Fruit fly (Drosophila melanogaster): ENCODE measurements around the gene CG7381.

DNA sequence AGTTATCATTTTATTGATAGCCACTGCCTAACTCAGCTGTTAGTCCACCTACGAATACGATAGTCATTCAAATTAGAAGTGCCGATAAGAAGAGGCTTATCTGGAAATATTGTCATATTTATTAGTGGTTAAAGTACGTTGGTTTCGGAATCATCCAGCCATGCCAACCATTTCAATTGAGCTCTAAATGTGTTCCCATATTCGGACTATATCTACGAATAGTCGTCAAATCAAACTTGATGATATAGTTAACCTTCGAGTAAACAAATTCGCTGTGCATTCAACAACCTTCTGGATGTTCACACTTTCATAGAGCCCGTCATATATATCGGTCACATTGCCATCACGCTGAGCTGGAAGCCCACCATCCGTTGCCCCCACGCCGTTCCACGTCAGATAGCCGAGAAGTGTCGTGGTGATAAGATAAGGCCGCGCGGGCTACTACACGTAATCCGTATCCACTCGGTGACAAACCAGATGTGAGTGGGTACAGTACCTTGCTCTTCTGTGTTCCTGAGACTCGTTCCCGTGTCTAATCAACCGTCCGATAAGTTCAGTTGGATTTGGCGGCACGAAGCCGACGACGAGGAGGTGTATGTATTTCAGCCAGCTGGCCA, 41.1 kb upstream of the CG7381 start:
- TF ChIP-seq CG8478 (optimal IDR thresholded peaks at IDR 0.05) (no peak), CTCF (optimal IDR thresholded peaks at IDR 0.05) (no peak)
